Worm (Caenorhabditis elegans) whole organism, young adult: Measurements from ENCODE around the gene mrps-35.

Experiments
- B0035.1 ChIP-seq: sonication (generic microtip); optimal IDR thresholded peaks from 2 replicates; lab custom pipeline; 2016; ENCODE audit warnings: missing genetic modification characterization, mild to moderate bottlenecking, missing compliant biosample characterization, missing genotype, missing genetic modification reagents
- K12H6.12 ChIP-seq: fragments of 200-800 bp; sonication (Bioruptor generic); optimal IDR thresholded peaks from 2 replicates; lab custom pipeline; 2018; ENCODE audit warnings: mild to moderate bottlenecking, missing genetic modification characterization, missing compliant biosample characterization
- Y56A3A.18 ChIP-seq: fragments of 200-800 bp; sonication (Bioruptor generic); IDR thresholded peaks from 2 replicates; pipeline ENCODE4 v1.3.6; 2022; ENCODE audit warnings: missing genetic modification reagents, missing genetic modification characterization, missing compliant biosample characterization
- ceh-58 ChIP-seq: fragments of 200-800 bp; sonication (Bioruptor generic); IDR thresholded peaks from 2 replicates; pipeline ENCODE4 v1.3.6; 2022; ENCODE audit warnings: missing genetic modification characterization, missing compliant biosample characterization
- egl-18 ChIP-seq: fragments of 200-800 bp; sonication (Bioruptor generic); IDR thresholded peaks from 2 replicates; pipeline ENCODE4 v1.3.6; 2022; ENCODE audit warnings: missing genetic modification reagents, missing genetic modification characterization, missing compliant biosample characterization
- egl-44 ChIP-seq: fragments of 200-800 bp; sonication (Bioruptor generic); IDR thresholded peaks from 2 replicates; pipeline ENCODE4 v1.3.6; 2022; ENCODE audit warnings: missing genetic modification reagents, missing genetic modification characterization, missing compliant biosample characterization
- let-607 ChIP-seq, 2 experiments: fragments of 200-800 bp in 1 of 2; sonication (Bioruptor generic) in 1 of 2; sonication (generic microtip) in 1 of 2; optimal IDR thresholded peaks; 2 replicates each; lab custom pipeline; 2016 to 2018; ENCODE audit warnings: mild to moderate bottlenecking in 2 of 2, missing compliant biosample characterization in 2 of 2, missing genetic modification characterization in 2 of 2, moderate library complexity in 2 of 2, missing genotype in 1 of 2
- nfya-1 ChIP-seq: sonication (generic microtip); optimal IDR thresholded peaks from 2 replicates; lab custom pipeline; 2017; ENCODE audit warnings: antibody characterized with exemption, missing compliant biosample characterization, missing genetic modification characterization, borderline replicate concordance; ENCODE audit not compliant: insufficient read depth
- nhr-27 ChIP-seq: fragments of 200-800 bp; sonication (Bioruptor generic); optimal IDR thresholded peaks from 2 replicates; lab custom pipeline; 2018; ENCODE audit warnings: mild to moderate bottlenecking, missing genetic modification characterization, moderate library complexity, missing compliant biosample characterization
- pbrm-1 ChIP-seq: fragments of 200-800 bp; sonication (Bioruptor generic); IDR thresholded peaks from 2 replicates; pipeline ENCODE4 v1.3.6; 2022; ENCODE audit warnings: missing genetic modification reagents, missing genetic modification characterization, missing compliant biosample characterization
- rpc-1 ChIP-seq, 2 experiments: fragments of 150-350 bp in 1 of 2; sonication (generic microtip) in 1 of 2; optimal IDR thresholded peaks; 2 replicates each; lab custom pipeline; 2014 to 2018; ENCODE audit warnings: missing biosample characterization in 1 of 2, missing genetic modification characterization in 1 of 2, missing genetic modification reagents in 1 of 2, missing genotype in 1 of 2
- snpc-3.4 ChIP-seq: sonication (generic microtip); optimal IDR thresholded peaks from 2 replicates; lab custom pipeline; 2017; ENCODE audit warnings: missing genetic modification characterization, mild to moderate bottlenecking, missing compliant biosample characterization, antibody characterized with exemption, moderate library complexity, missing genotype, missing genetic modification reagents
- somi-1 ChIP-seq: fragments of 200-800 bp; sonication (Bioruptor generic); optimal IDR thresholded peaks from 2 replicates; lab custom pipeline; 2018; ENCODE audit warnings: mild to moderate bottlenecking, missing genetic modification characterization, missing compliant biosample characterization
- sptf-2 ChIP-seq: fragments of 200-800 bp; sonication (Bioruptor generic); optimal IDR thresholded peaks from 2 replicates; lab custom pipeline; 2018; ENCODE audit warnings: mild to moderate bottlenecking, missing genetic modification characterization, missing compliant biosample characterization
- ztf-3 ChIP-seq: fragments of 200-800 bp; sonication (Bioruptor generic); optimal IDR thresholded peaks from 2 replicates; lab custom pipeline; 2018; ENCODE audit warnings: mild to moderate bottlenecking, missing genetic modification characterization, missing compliant biosample characterization

mrps-35 gene

DNA sequence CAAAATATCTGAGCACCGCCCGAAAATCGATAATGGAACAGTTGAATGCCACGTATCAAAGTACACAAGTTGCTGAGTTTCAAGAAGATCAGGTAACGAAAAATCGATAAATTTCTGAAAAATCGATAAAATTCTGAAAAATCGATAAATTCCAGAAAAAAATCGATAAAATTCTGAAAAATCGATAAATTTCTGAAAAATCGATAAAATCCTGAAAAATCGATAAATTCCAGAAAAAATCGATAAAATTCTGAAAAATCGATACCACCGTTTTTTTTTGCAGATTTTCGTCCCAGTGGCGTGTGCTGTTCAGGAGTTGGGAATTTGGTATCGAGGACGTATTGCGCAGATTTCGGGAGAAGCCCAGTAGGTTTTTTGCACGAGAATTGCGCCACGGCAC, 46.2 kb downstream of the mrps-35 start:
- TF ChIP-seq let-607 (tag; optimal IDR thresholded peaks at IDR 0.05; lab: Kevin White, UChicago), result no peak
- no peak for TF ChIP-seq rpc-1 (optimal IDR thresholded peaks at IDR 0.05; lab: Kevin White, UChicago)
- no peak for TF ChIP-seq rpc-1 (tag; optimal IDR thresholded peaks at IDR 0.05; lab: Kevin White, UChicago)
- no peak for TF ChIP-seq nhr-27 (tag; lab: Kevin White, UChicago)
- TF ChIP-seq nfya-1, result no peak

DNA sequence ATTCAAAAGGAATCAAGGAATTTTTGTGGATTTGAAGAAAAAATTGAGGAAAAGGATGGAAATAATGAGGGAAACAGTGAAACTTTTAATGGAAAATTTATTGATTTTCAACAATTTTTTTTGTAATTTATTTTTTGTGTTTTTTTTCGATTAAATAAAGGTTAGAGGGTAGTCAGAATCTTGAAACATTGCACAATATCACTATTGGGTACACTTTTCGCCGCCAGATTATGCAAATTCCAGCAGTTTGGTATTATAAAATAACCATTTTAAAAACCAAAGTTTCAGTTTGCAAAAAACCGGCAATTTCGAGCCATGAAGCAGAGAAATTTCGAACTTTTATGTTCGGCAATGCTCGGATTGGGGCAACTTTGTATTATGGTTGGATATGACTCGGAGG, 50.4 kb downstream of the mrps-35 start, which contains the start of gene Y39B6A.27:
TSS of gene Y39B6A.27 (plus strand) at position 301 of the 400 bp plus-strand sequence.
- TF ChIP-seq ceh-58 (GFP tag; lab: Robert Waterston, UW) (no peak), egl-44 (no peak), ztf-3 (GFP tag; lab: Kevin White, UChicago) (no peak), pbrm-1 (GFP tag; lab: Robert Waterston, UW) (no peak), sptf-2 (no peak), snpc-3.4 (tag; lab: Kevin White, UChicago) (no peak), somi-1 (GFP tag; lab: Kevin White, UChicago) (no peak), egl-18 (GFP tag; lab: Robert Waterston, UW) (no peak), K12H6.12 (no peak), B0035.1 (tag; lab: Kevin White, UChicago) (no peak), Y56A3A.18 (no peak)
